Fruit fly (Drosophila melanogaster): Measurements from ENCODE around the gene tara.
A peak's percentile ranks its signal among the peaks of the same experiment; 100 is the strongest.

The tara gene

DNA sequence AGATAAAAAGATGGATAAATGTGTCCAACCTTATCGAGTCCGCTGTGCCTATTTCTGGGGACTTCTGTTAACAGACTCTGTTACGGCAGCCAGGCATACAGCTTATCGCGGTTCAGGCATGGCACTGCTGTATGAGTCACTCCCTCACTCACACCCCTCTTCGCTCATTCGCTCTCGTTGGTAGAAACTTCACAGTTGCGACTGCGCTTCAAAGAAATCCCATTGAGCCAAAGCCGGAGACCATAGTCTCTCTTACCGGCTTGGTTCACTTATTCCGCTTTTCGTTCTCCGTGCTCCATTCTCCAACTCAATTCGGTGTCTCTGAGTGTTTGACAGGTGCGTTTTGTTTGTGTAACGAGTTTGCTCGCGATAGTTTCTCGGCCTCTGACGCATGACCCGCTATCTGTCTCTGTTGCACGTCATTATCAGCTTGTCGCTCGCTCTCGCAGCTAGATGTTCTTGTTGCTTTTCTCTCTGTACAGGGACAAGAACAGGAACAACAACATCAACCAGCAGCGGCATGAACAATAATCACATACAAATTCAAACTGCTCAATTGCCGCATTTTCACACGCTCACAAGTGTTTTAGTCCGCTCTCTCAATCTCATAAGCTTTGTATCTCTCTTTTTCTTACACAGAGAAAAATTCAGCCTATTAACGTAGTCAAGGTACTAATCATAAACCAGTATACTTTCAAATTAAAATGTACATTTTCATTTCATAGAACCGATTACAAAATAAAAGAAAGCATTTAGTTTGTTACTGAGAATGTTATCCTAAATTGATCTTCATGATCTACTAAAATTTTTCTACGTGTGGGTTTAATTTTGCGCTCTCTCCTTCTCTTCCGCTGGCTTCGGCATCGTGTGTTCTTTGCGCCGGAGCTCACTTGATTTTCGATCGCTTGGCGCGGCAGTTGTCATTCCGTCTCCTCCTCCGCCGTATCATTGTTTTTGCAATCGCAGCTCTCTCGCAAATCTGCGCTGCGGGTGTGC lies 54.9 kb downstream of the tara start (continued):
- TF ChIP-seq CG15479 (GFP tag; optimal IDR thresholded peaks at IDR 0.05) (peak; percentile 100), HmgZ (tag; optimal IDR thresholded peaks at IDR 0.05) (peak; percentile 100), crp (GFP tag; optimal IDR thresholded peaks at IDR 0.05) (peak; percentile 72 to 77), CG8388 (GFP tag; optimal IDR thresholded peaks at IDR 0.05) (peak; percentile 99), CG2129 (GFP tag; IDR thresholded peaks at IDR 0.05; ENCODE audit: partially characterized antibody) (no peak), CG4360 (GFP tag; IDR thresholded peaks at IDR 0.05) (peak; percentile 96), CG18619 (GFP tag; optimal IDR thresholded peaks at IDR 0.05) (peak; percentile 99), CG9727 (GFP tag; optimal IDR thresholded peaks at IDR 0.05) (peak; percentile 100), CG10431 (GFP tag; optimal IDR thresholded peaks at IDR 0.05) (peak; percentile 97), CG10321 (GFP tag; IDR thresholded peaks at IDR 0.05) (peak; percentile 91), Max (GFP tag; optimal IDR thresholded peaks at IDR 0.05) (peak; percentile 99), CG2199 (GFP tag; IDR thresholded peaks at IDR 0.05) (peak; percentile 99), crc (GFP tag; optimal IDR thresholded peaks at IDR 0.05) (peak; percentile 99), gcm (GFP tag; optimal IDR thresholded peaks at IDR 0.05) (peak; percentile 100), CG7556 (GFP tag; optimal IDR thresholded peaks at IDR 0.05) (peak; percentile 100), Hsf (GFP tag; optimal IDR thresholded peaks at IDR 0.05) (peak; percentile 100), Awh (GFP tag; IDR thresholded peaks at IDR 0.05) (peak; percentile 100), CG3726 (GFP tag; IDR thresholded peaks at IDR 0.05) (peak; percentile 99; the same call in 1 of the 3 replicates), gem (tag; optimal IDR thresholded peaks at IDR 0.05) (peak; percentile 100), Bdp1 (GFP tag; optimal IDR thresholded peaks at IDR 0.05) (peak; percentile 95), Adf1 (GFP tag; IDR thresholded peaks at IDR 0.05) (peak; percentile 94), Trl (optimal IDR thresholded peaks at IDR 0.05) (peak; percentile 79 to 99), Trl (GFP tag; optimal IDR thresholded peaks at IDR 0.05) (peak; percentile 99), Ssrp (tag; optimal IDR thresholded peaks at IDR 0.05) (peak; percentile 99), Aef1 (GFP tag; IDR thresholded peaks at IDR 0.05) (peak; percentile 99), Blimp-1 (GFP tag; optimal IDR thresholded peaks at IDR 0.05) (peak; percentile 98), CG10366 (GFP tag; IDR thresholded peaks at IDR 0.05) (peak; percentile 100), insv (GFP tag; optimal IDR thresholded peaks at IDR 0.05) (peak; percentile 59 to 83), onecut (GFP tag; IDR thresholded peaks at IDR 0.05) (peak; percentile 98), so (GFP tag; IDR thresholded peaks at IDR 0.05) (peak; percentile 99), CG13775 (GFP tag; optimal IDR thresholded peaks at IDR 0.05) (peak; percentile 99), Doc2 (GFP tag; IDR thresholded peaks at IDR 0.05) (no peak; the same call in 1 of the 2 replicates), CG12299 (tag; optimal IDR thresholded peaks at IDR 0.05) (peak; percentile 99), CG18764 (GFP tag; optimal IDR thresholded peaks at IDR 0.05) (peak; percentile 99), NK7.1 (GFP tag; optimal IDR thresholded peaks at IDR 0.05) (peak; percentile 99), ind (GFP tag; optimal IDR thresholded peaks at IDR 0.05) (peak; percentile 99), CG17568 (GFP tag; optimal IDR thresholded peaks at IDR 0.05) (peak; percentile 99), CG17328 (GFP tag; IDR thresholded peaks at IDR 0.05) (peak; percentile 100), maf-S (GFP tag; optimal IDR thresholded peaks at IDR 0.05) (peak; percentile 99), CG8089 (GFP tag; optimal IDR thresholded peaks at IDR 0.05) (peak; percentile 99), Six4 (GFP tag; optimal IDR thresholded peaks at IDR 0.05) (peak; percentile 100), Tbp (GFP tag; optimal IDR thresholded peaks at IDR 0.05) (no peak), da (GFP tag; optimal IDR thresholded peaks at IDR 0.05) (peak; percentile 99), B-H2 (GFP tag; optimal IDR thresholded peaks at IDR 0.05) (peak; percentile 99), disco-r (GFP tag; optimal IDR thresholded peaks at IDR 0.05) (peak; percentile 99), her (GFP tag; optimal IDR thresholded peaks at IDR 0.05) (peak; percentile 98), CkIIα-i1 (GFP tag; IDR thresholded peaks at IDR 0.05) (peak; percentile 97; the same call in 1 of the 2 replicates), chn (GFP tag; optimal IDR thresholded peaks at IDR 0.05) (peak; percentile 99), CG13296 (GFP tag; optimal IDR thresholded peaks at IDR 0.05) (peak; percentile 99)
